Fruit fly (Drosophila melanogaster): Measurements from ENCODE around the gene CG13045.
A peak's percentile ranks its signal among the peaks of the same experiment; 100 is the strongest.

CG13045 gene

dm6 chr3L:16328207-16328891, 37.6 kb upstream of the CG13045 start, which contains the start of gene CG13058 (continued):
- TF ChIP-seq CG17186 (GFP tag; optimal IDR thresholded peaks at IDR 0.05), result no peak
- no peak for TF ChIP-seq hkb (optimal IDR thresholded peaks at IDR 0.05)
- peak; percentile 62 for TF ChIP-seq hkb (GFP tag; IDR thresholded peaks at IDR 0.05)
- TF ChIP-seq NC2β (GFP tag; optimal IDR thresholded peaks at IDR 0.05), result no peak
- TF ChIP-seq Lhr (GFP tag; optimal IDR thresholded peaks at IDR 0.05), result no peak
- no peak for TF ChIP-seq CG5953 (GFP tag; IDR thresholded peaks at IDR 0.05)
- peak; percentile 32 for TF ChIP-seq Sry-δ (GFP tag; optimal IDR thresholded peaks at IDR 0.05)
- peak; percentile 61 for TF ChIP-seq CG9609 (GFP tag; optimal IDR thresholded peaks at IDR 0.05)
- TF ChIP-seq Opbp (GFP tag; IDR thresholded peaks at IDR 0.05; ENCODE audit: partially characterized antibody), result no peak
- TF ChIP-seq lab (GFP tag; optimal IDR thresholded peaks at IDR 0.05), result peak; percentile 83
- TF ChIP-seq BEAF-32 (GFP tag; optimal IDR thresholded peaks at IDR 0.05), result no peak
- TF ChIP-seq her (GFP tag; optimal IDR thresholded peaks at IDR 0.05), result peak; percentile 2
- TF ChIP-seq E2f1 (GFP tag; IDR thresholded peaks at IDR 0.05), result no peak
- TF ChIP-seq CG13424 (tag; optimal IDR thresholded peaks at IDR 0.05), result peak; percentile 84
- no peak for TF ChIP-seq CG6765 (GFP tag; optimal IDR thresholded peaks at IDR 0.05)
- no peak for TF ChIP-seq Tbp (GFP tag; optimal IDR thresholded peaks at IDR 0.05)
- peak; percentile 64; the same call in 2 of the 3 replicates for TF ChIP-seq Dbx (GFP tag; IDR thresholded peaks at IDR 0.05)
- no peak for TF ChIP-seq CG1529 (GFP tag; optimal IDR thresholded peaks at IDR 0.05)
- TF ChIP-seq B-H2 (GFP tag; optimal IDR thresholded peaks at IDR 0.05), result no peak
- TF ChIP-seq Dip2 (GFP tag; IDR thresholded peaks at IDR 0.05), result no peak
- no peak for TF ChIP-seq toy (GFP tag; IDR thresholded peaks at IDR 0.05)
- no peak for TF ChIP-seq CG7745 (tag; optimal IDR thresholded peaks at IDR 0.05)
- TF ChIP-seq CG6683 (GFP tag; optimal IDR thresholded peaks at IDR 0.05), result no peak
- peak; percentile 23; the same call in 1 of the 2 replicates for TF ChIP-seq dimm (GFP tag; IDR thresholded peaks at IDR 0.05)
- peak; percentile 56 for TF ChIP-seq CG12071 (GFP tag; optimal IDR thresholded peaks at IDR 0.05)
- no peak for TF ChIP-seq pan (optimal IDR thresholded peaks at IDR 0.05)
- no peak for TF ChIP-seq pan (GFP tag; optimal IDR thresholded peaks at IDR 0.05 in 1 of 2, IDR thresholded peaks at IDR 0.05 in 1 of 2)
- TF ChIP-seq sima (GFP tag; optimal IDR thresholded peaks at IDR 0.05), result no peak
- TF ChIP-seq CG13287 (GFP tag; IDR thresholded peaks at IDR 0.05; ENCODE audit: partially characterized antibody), result no peak
- no peak for TF ChIP-seq dmrt11E (tag; optimal IDR thresholded peaks at IDR 0.05)
- TF ChIP-seq trh (GFP tag; optimal IDR thresholded peaks at IDR 0.05), result no peak
- TF ChIP-seq Asciz (GFP tag; optimal IDR thresholded peaks at IDR 0.05), result no peak
- TF ChIP-seq CG15601 (tag; optimal IDR thresholded peaks at IDR 0.05), result no peak
- TF ChIP-seq CG10274 (GFP tag; optimal IDR thresholded peaks at IDR 0.05), result peak; percentile 5
- TF ChIP-seq CG13296 (GFP tag; optimal IDR thresholded peaks at IDR 0.05), result peak; percentile 72
- TF ChIP-seq CG15269 (tag; optimal IDR thresholded peaks at IDR 0.05), result peak; percentile 86
- TF ChIP-seq CG11456 (GFP tag; IDR thresholded peaks at IDR 0.05), result no peak
- 0 out of 2 replicates have a peak, but pooled peaks have one; percentile 31 for TF ChIP-seq Rfx (GFP tag; IDR thresholded peaks at IDR 0.05)
- TF ChIP-seq CG15479 (GFP tag; optimal IDR thresholded peaks at IDR 0.05), result no peak
- TF ChIP-seq inv (GFP tag; IDR thresholded peaks at IDR 0.05; ENCODE audit: partially characterized antibody), result no peak
- TF ChIP-seq Antp (GFP tag; optimal IDR thresholded peaks at IDR 0.05), result no peak
- peak; percentile 60 for TF ChIP-seq CG10147 (GFP tag; optimal IDR thresholded peaks at IDR 0.05)
- TF ChIP-seq sqz (GFP tag; optimal IDR thresholded peaks at IDR 0.05), result no peak
- TF ChIP-seq CG14014 (GFP tag; IDR thresholded peaks at IDR 0.05), result peak; percentile 82
- no peak for TF ChIP-seq CG14710 (tag; optimal IDR thresholded peaks at IDR 0.05)
- TF ChIP-seq CG5180 (GFP tag; optimal IDR thresholded peaks at IDR 0.05), result peak; percentile 57
- no peak for TF ChIP-seq CG6813 (GFP tag; optimal IDR thresholded peaks at IDR 0.05)
- TF ChIP-seq D19B (GFP tag; optimal IDR thresholded peaks at IDR 0.05), result no peak
- peak; percentile 79 for TF ChIP-seq grau (tag; optimal IDR thresholded peaks at IDR 0.05)
- TF ChIP-seq CG9437 (GFP tag; optimal IDR thresholded peaks at IDR 0.05), result peak; percentile 50

Data from whole organism, embryonic.